Fruit fly (Drosophila melanogaster) Kc167 (cell line): ENCODE results near the gene CG6726.

Source experiments
- Myc ChIP-seq: fragments of >200 bp; optimal IDR thresholded peaks from 2 replicates; lab custom pipeline; 2017; ENCODE audit warnings: missing external identifiers
- h ChIP-seq: fragments of >200 bp; optimal IDR thresholded peaks from 3 replicates; lab custom pipeline; 2018; ENCODE audit warnings: missing external identifiers
- psq ChIP-seq: fragments of >200 bp; optimal IDR thresholded peaks from 2 replicates; lab custom pipeline; 2017; ENCODE audit warnings: missing external identifiers

DNA sequence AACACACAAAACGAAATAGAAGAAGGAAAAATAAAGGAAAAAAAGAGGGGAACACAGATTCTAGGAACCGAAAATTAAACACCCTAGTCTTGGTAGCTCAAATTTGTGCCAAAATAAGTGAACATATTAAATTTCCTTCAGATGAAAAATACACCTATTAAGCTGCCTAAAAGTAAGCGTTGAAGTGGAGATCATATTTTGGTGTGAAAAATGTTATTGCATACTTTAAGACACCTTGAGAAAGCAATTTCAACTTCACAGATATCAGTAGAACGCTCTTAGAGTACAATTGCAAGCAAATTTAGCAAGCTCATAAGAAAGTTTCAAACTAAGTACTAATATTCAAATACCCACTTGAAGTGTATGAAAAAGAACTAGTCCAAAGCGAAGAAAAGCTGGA lies 19.2 kb downstream of the CG6726 start:
- no peak for TF ChIP-seq psq (lab: Kevin White, UChicago)
- TF ChIP-seq h (lab: Kevin White, UChicago): no peak
- no peak for TF ChIP-seq Myc (lab: Kevin White, UChicago)
